Worm (Caenorhabditis elegans) whole organism, L1 larva: Measurements from ENCODE around the gene F43G6.8.

Source experiments
- C04F5.9 ChIP-seq: sonication (generic microtip); optimal IDR thresholded peaks from 2 replicates; lab custom pipeline; 2016; ENCODE audit warnings: missing genetic modification characterization, missing compliant biosample characterization
- C16A3.4 ChIP-seq: fragments of 150-350 bp; optimal IDR thresholded peaks from 2 replicates; lab custom pipeline; 2014; ENCODE audit warnings: missing biosample characterization, missing genetic modification characterization
- aha-1 ChIP-seq: fragments of 150-350 bp; optimal IDR thresholded peaks from 2 replicates; lab custom pipeline; 2014; ENCODE audit warnings: missing biosample characterization, missing genetic modification characterization
- blmp-1 ChIP-seq: fragments of 150-350 bp; optimal IDR thresholded peaks from 2 replicates; lab custom pipeline; 2014; ENCODE audit warnings: missing biosample characterization, missing genetic modification characterization
- ceh-82 ChIP-seq, 3 experiments: fragments of 150-350 bp in 1 of 3; sonication (generic microtip) in 2 of 3; optimal IDR thresholded peaks; 2 replicates each; lab custom pipeline; 2014 to 2017; ENCODE audit warnings: missing biosample characterization in 3 of 3, missing genetic modification characterization in 3 of 3
- ceh-90 ChIP-seq: sonication (generic microtip); optimal IDR thresholded peaks from 2 replicates; lab custom pipeline; 2016; ENCODE audit warnings: missing genetic modification characterization, missing compliant biosample characterization
- dpl-1 ChIP-seq, 3 experiments: fragments of 150-350 bp in 2 of 3; sonication (generic microtip) in 1 of 3; optimal IDR thresholded peaks; 2 replicates each; lab custom pipeline; 2014 to 2017; ENCODE audit warnings: missing biosample characterization in 3 of 3, missing genetic modification characterization in 3 of 3, missing genetic modification reagents in 3 of 3
- efl-1 ChIP-seq, 4 experiments: fragments of 150-350 bp; optimal IDR thresholded peaks in 3 of 4; peaks in 1 of 4; 1 replicate in 1 of 4; 2 replicates in 3 of 4; lab custom pipeline; 2014; ENCODE audit warnings: missing biosample characterization in 2 of 4, missing genetic modification characterization in 2 of 4, missing genetic modification reagents in 2 of 4
- efl-3 ChIP-seq: fragments of 200-800 bp; sonication (Bioruptor generic); optimal IDR thresholded peaks from 2 replicates; lab custom pipeline; 2018; ENCODE audit warnings: mild to moderate bottlenecking, missing genetic modification characterization, missing compliant biosample characterization
- elt-3 ChIP-seq, 6 experiments: fragments of 150-350 bp in 1 of 6; sonication (generic microtip); optimal IDR thresholded peaks; 2 replicates each; lab custom pipeline; 2017 to 2018; ENCODE audit warnings: missing biosample characterization in 6 of 6, missing genetic modification characterization in 6 of 6, inconsistent platforms in 1 of 6
- fkh-10 ChIP-seq: sonication (generic microtip); optimal IDR thresholded peaks from 2 replicates; lab custom pipeline; 2017; ENCODE audit warnings: missing biosample characterization, missing genetic modification reagents, missing genetic modification characterization
- fos-1 ChIP-seq: fragments of 150-350 bp; optimal IDR thresholded peaks from 2 replicates; lab custom pipeline; 2014; ENCODE audit warnings: missing biosample characterization, missing genetic modification characterization
- hlh-4 ChIP-seq: sonication (generic microtip); optimal IDR thresholded peaks from 2 replicates; lab custom pipeline; 2016; ENCODE audit warnings: mild to moderate bottlenecking, missing genetic modification characterization, missing compliant biosample characterization
- hpl-2 ChIP-seq: fragments of 150-350 bp; optimal IDR thresholded peaks from 2 replicates; lab custom pipeline; 2014; ENCODE audit warnings: missing biosample characterization, missing genetic modification reagents, missing genetic modification characterization
- irx-1 ChIP-seq: sonication (generic microtip); optimal IDR thresholded peaks from 2 replicates; lab custom pipeline; 2016; ENCODE audit warnings: missing genetic modification characterization, missing compliant biosample characterization
- isw-1 ChIP-seq: fragments of 200-800 bp; sonication (Bioruptor generic); IDR thresholded peaks from 2 replicates; pipeline ENCODE4 v1.3.6; 2022; ENCODE audit warnings: missing genetic modification characterization, missing compliant biosample characterization
- jun-1 ChIP-seq: fragments of 150-350 bp; optimal IDR thresholded peaks from 2 replicates; lab custom pipeline; 2014; ENCODE audit warnings: missing biosample characterization, missing genetic modification reagents, missing genetic modification characterization
- lin-14 ChIP-seq: fragments of 200-800 bp; sonication (Bioruptor generic); optimal IDR thresholded peaks from 2 replicates; lab custom pipeline; 2018; ENCODE audit warnings: mild to moderate bottlenecking, missing genetic modification characterization, moderate library complexity, missing compliant biosample characterization
- lin-15B ChIP-seq: fragments of 150-350 bp; sonication (generic microtip); optimal IDR thresholded peaks from 3 replicates; lab custom pipeline; 2014; ENCODE audit warnings: missing biosample characterization, missing genetic modification characterization
- lin-35 ChIP-seq, 2 experiments: fragments of 150-350 bp; optimal IDR thresholded peaks; 2 replicates each; lab custom pipeline; 2014; ENCODE audit warnings: missing biosample characterization in 2 of 2, missing genetic modification characterization in 2 of 2, missing genetic modification reagents in 2 of 2
- lin-39 ChIP-seq: fragments of 150-350 bp; optimal IDR thresholded peaks from 2 replicates; lab custom pipeline; 2014; ENCODE audit warnings: missing biosample characterization, missing genetic modification reagents, missing genetic modification characterization
- lsy-2 ChIP-seq, 2 experiments: fragments of 150-350 bp; optimal IDR thresholded peaks; 2 replicates each; lab custom pipeline; 2014; ENCODE audit warnings: missing biosample characterization in 2 of 2, missing genetic modification characterization in 2 of 2
- mab-9 ChIP-seq: fragments of 200-800 bp; sonication (Bioruptor generic); IDR thresholded peaks from 2 replicates; pipeline ENCODE4 v1.3.6; 2022; ENCODE audit warnings: missing genetic modification reagents, missing genetic modification characterization, missing compliant biosample characterization
- mdl-1 ChIP-seq, 2 experiments: fragments of 150-350 bp; optimal IDR thresholded peaks; 2 replicates each; lab custom pipeline; 2014 to 2017; ENCODE audit warnings: missing biosample characterization in 2 of 2, missing genetic modification characterization in 2 of 2, inconsistent platforms in 1 of 2
- mep-1 ChIP-seq: fragments of 150-350 bp; optimal IDR thresholded peaks from 2 replicates; lab custom pipeline; 2014; ENCODE audit warnings: missing biosample characterization, missing genetic modification characterization
- nhr-71 ChIP-seq: sonication (generic microtip); optimal IDR thresholded peaks from 2 replicates; lab custom pipeline; 2016; ENCODE audit warnings: mild to moderate bottlenecking, missing genetic modification characterization, moderate library complexity, missing compliant biosample characterization
- nhr-77 ChIP-seq: fragments of 150-350 bp; optimal IDR thresholded peaks from 2 replicates; lab custom pipeline; 2014; ENCODE audit warnings: missing biosample characterization, missing genetic modification characterization
- nhr-85 ChIP-seq: sonication (generic microtip); peaks from one replicate; lab custom pipeline; 2016; ENCODE audit warnings: missing genetic modification characterization, inconsistent platforms, missing compliant biosample characterization
- nhr-90 ChIP-seq: sonication (generic microtip); optimal IDR thresholded peaks from 2 replicates; lab custom pipeline; 2016; ENCODE audit warnings: mild to moderate bottlenecking, missing genetic modification characterization, missing compliant biosample characterization; ENCODE audit not compliant: poor library complexity
- rnt-1 ChIP-seq: sonication (generic microtip); optimal IDR thresholded peaks from 2 replicates; lab custom pipeline; 2016; ENCODE audit warnings: mild to moderate bottlenecking, missing genetic modification characterization, moderate library complexity, missing compliant biosample characterization
- snu-23 ChIP-seq: sonication (generic microtip); optimal IDR thresholded peaks from 2 replicates; lab custom pipeline; 2016; ENCODE audit warnings: missing genetic modification characterization, missing compliant biosample characterization
- sox-4 ChIP-seq: sonication (generic microtip); optimal IDR thresholded peaks from 2 replicates; lab custom pipeline; 2016; ENCODE audit warnings: missing genetic modification characterization, missing compliant biosample characterization
- sptf-1 ChIP-seq: fragments of 150-350 bp; optimal IDR thresholded peaks from 2 replicates; lab custom pipeline; 2014; ENCODE audit warnings: missing biosample characterization, missing genetic modification characterization
- swsn-7 ChIP-seq: sonication (generic microtip); optimal IDR thresholded peaks from 2 replicates; lab custom pipeline; 2016; ENCODE audit warnings: missing genetic modification characterization, missing compliant biosample characterization
- unc-98 ChIP-seq: fragments of 200-800 bp; sonication (Bioruptor generic); IDR thresholded peaks from 2 replicates; pipeline ENCODE4 v1.3.6; 2022; ENCODE audit warnings: missing genetic modification characterization, missing compliant biosample characterization
- xbp-1 ChIP-seq: sonication (generic microtip); optimal IDR thresholded peaks from 2 replicates; lab custom pipeline; 2016; ENCODE audit warnings: missing genetic modification characterization, missing compliant biosample characterization
- zip-4 ChIP-seq: fragments of 200-800 bp; sonication (Bioruptor generic); optimal IDR thresholded peaks from 2 replicates; lab custom pipeline; 2018; ENCODE audit warnings: mild to moderate bottlenecking, missing genetic modification characterization, moderate library complexity, missing compliant biosample characterization

The F43G6.8 gene

ce11 chrII:11836554-11837218, 22.8 kb upstream of the F43G6.8 start (continued):
- no peak for TF ChIP-seq zip-4

ce11 chrII:11835208-11835607, 21.3 kb upstream of the F43G6.8 start, which contains the start of gene T27D12.6:
TSS of gene T27D12.6 (plus strand) at chrII:11835508.
- TF ChIP-seq lin-39 (tag; lab: Kevin White, UChicago) (no peak), nhr-85 (tag; lab: Kevin White, UChicago) (peak; percentile 78)

- TF ChIP-seq mab-9 (GFP tag; lab: Robert Waterston, UW): no peak
- TF ChIP-seq mep-1 (tag; lab: Kevin White, UChicago): no peak
- no peak for TF ChIP-seq irx-1 (tag; lab: Kevin White, UChicago)
- TF ChIP-seq C16A3.4 (tag; lab: Kevin White, UChicago): no peak
- TF ChIP-seq fkh-10 (GFP tag; lab: Kevin White, UChicago): no peak
- no peak for TF ChIP-seq hlh-4 (tag; lab: Kevin White, UChicago)
- TF ChIP-seq C04F5.9 (tag; lab: Kevin White, UChicago): no peak
- TF ChIP-seq swsn-7 (tag; lab: Kevin White, UChicago): no peak
Observed at ce11 chrII:11832475-11832874, 18.6 kb upstream of the F43G6.8 start, which contains the start of gene clec-144. TSS of gene clec-144 (minus strand) at chrII:11832575.

ce11 chrII:11830601-11831000, 16.7 kb upstream of the F43G6.8 start:
- peak; percentile 35 for TF ChIP-seq nhr-71
- TF ChIP-seq snu-23 (GFP tag; lab: Kevin White, UChicago): peak; percentile 59
- no peak for TF ChIP-seq swsn-7 (tag; lab: Kevin White, UChicago)
- no peak for TF ChIP-seq sptf-1 (tag; lab: Kevin White, UChicago)
- TF ChIP-seq hpl-2 (GFP tag; lab: Kevin White, UChicago): no peak
- no peak for TF ChIP-seq sox-4 (tag; lab: Kevin White, UChicago)
- TF ChIP-seq rnt-1 (tag; lab: Kevin White, UChicago): peak; percentile 33
- TF ChIP-seq efl-1 (optimal IDR thresholded peaks at IDR 0.05; lab: Kevin White, UChicago): peak; percentile 38 to 53
- TF ChIP-seq efl-1 (GFP tag; optimal IDR thresholded peaks at IDR 0.05 in 1 of 2; lab: Kevin White, UChicago): peak; percentile 49 to 91
- peak in 1 of 2 experiments; percentile 62 for TF ChIP-seq lsy-2 (tag; optimal IDR thresholded peaks at IDR 0.05; lab: Kevin White, UChicago)
- peak in 1 of 6 experiments; percentile 12 for TF ChIP-seq elt-3 (tag; optimal IDR thresholded peaks at IDR 0.05; lab: Kevin White, UChicago)
- TF ChIP-seq lin-15B (tag; lab: Kevin White, UChicago): peak; percentile 4
- TF ChIP-seq nhr-77: no peak
- peak in 2 of 3 experiments; percentile 42 to 67 for TF ChIP-seq dpl-1 (GFP tag; optimal IDR thresholded peaks at IDR 0.05; lab: Kevin White, UChicago)
- TF ChIP-seq ceh-90 (tag; lab: Kevin White, UChicago): no peak
- TF ChIP-seq xbp-1 (tag; lab: Kevin White, UChicago): no peak
- no peak for TF ChIP-seq aha-1 (tag; lab: Kevin White, UChicago)
- peak; percentile 5 for TF ChIP-seq nhr-90
- TF ChIP-seq mdl-1 (tag; optimal IDR thresholded peaks at IDR 0.05; lab: Kevin White, UChicago): peak in 1 of 2 experiments; percentile 65
- no peak for TF ChIP-seq efl-3 (GFP tag; lab: Kevin White, UChicago)
- no peak for TF ChIP-seq unc-98
- TF ChIP-seq blmp-1 (tag; lab: Kevin White, UChicago): peak; percentile 64
- peak; percentile 45 for TF ChIP-seq nhr-85 (tag; lab: Kevin White, UChicago)
- TF ChIP-seq lin-14 (GFP tag; lab: Kevin White, UChicago): peak; percentile 67
- no peak for TF ChIP-seq isw-1 (GFP tag; lab: Robert Waterston, UW)
- no peak for TF ChIP-seq jun-1 (tag; lab: Kevin White, UChicago)
- TF ChIP-seq ceh-82 (tag; optimal IDR thresholded peaks at IDR 0.05; lab: Kevin White, UChicago): no peak
- TF ChIP-seq mep-1 (tag; lab: Kevin White, UChicago): peak; percentile 34
- TF ChIP-seq fos-1 (tag; lab: Kevin White, UChicago): no peak
- TF ChIP-seq lin-35 (GFP tag; optimal IDR thresholded peaks at IDR 0.05; lab: Kevin White, UChicago): peak; percentile 27 to 84
